Fruit fly (Drosophila melanogaster): ENCODE results near the gene CG32563.

CG32563 gene

DNA sequence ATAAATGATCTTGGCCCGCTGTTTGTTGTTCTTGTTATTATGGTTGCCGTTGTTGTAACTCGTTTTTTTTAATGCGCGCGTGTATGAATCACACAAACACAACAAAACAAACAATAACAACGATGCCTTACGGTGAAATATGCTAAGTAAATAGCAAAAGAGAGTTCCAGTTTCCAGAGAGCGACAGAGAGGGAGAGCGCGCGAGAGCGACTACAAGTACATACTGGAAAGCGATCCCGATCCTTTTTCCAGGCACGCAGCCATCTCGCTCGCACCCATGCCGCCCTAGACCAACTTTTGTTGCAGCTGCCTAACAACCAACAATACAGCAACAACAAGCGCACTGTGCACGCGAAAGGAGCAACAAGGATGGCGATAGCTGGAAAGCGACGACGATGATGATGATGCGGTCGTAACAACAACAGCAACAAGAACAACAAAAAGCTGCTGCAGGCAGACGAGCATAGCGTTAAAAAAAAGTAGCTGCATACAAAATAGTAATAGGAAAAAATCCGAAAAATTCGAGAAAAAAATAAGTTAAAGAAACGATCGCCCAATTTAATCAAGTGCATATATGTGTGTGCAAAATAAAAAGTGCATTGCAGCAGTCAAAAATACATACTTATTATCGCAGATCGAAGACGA, 47.7 kb upstream of the CG32563 start (continued):
- no peak for TF ChIP-seq wek (GFP tag; optimal IDR thresholded peaks at IDR 0.05)
- peak; percentile 18; the same call in 1 of the 3 replicates for TF ChIP-seq ci (GFP tag; IDR thresholded peaks at IDR 0.05)
- no peak for TF ChIP-seq Six4 (GFP tag; optimal IDR thresholded peaks at IDR 0.05)
- 0 out of 2 replicates have a peak, but pooled peaks have one; percentile 20 for TF ChIP-seq hbn (GFP tag; IDR thresholded peaks at IDR 0.05; ENCODE audit: partially characterized antibody)
- TF ChIP-seq p53 (GFP tag; optimal IDR thresholded peaks at IDR 0.05), result no peak
- no peak for TF ChIP-seq ap (GFP tag; IDR thresholded peaks at IDR 0.05)
- TF ChIP-seq luna (GFP tag; optimal IDR thresholded peaks at IDR 0.05), result no peak
- no peak for TF ChIP-seq CG14014 (GFP tag; IDR thresholded peaks at IDR 0.05)
- peak; percentile 60 for TF ChIP-seq CG15479 (GFP tag; optimal IDR thresholded peaks at IDR 0.05)
- TF ChIP-seq CG2875 (GFP tag; optimal IDR thresholded peaks at IDR 0.05), result no peak
- TF ChIP-seq Med (GFP tag), result peak; percentile 36
- TF ChIP-seq CG18262 (tag; optimal IDR thresholded peaks at IDR 0.05), result no peak
- TF ChIP-seq pan (optimal IDR thresholded peaks at IDR 0.05), result no peak
- TF ChIP-seq pan (GFP tag; optimal IDR thresholded peaks at IDR 0.05 in 1 of 2, IDR thresholded peaks at IDR 0.05 in 1 of 2), result peak in 1 of 2 experiments; percentile 24
- peak; percentile 72 for TF ChIP-seq CG8924 (tag; optimal IDR thresholded peaks at IDR 0.05)
- no peak for TF ChIP-seq Rfx (GFP tag; IDR thresholded peaks at IDR 0.05)
- TF ChIP-seq gfzf (GFP tag; optimal IDR thresholded peaks at IDR 0.05), result no peak
- TF ChIP-seq Fer2 (tag; optimal IDR thresholded peaks at IDR 0.05), result no peak
- no peak for TF ChIP-seq onecut (GFP tag; IDR thresholded peaks at IDR 0.05)

DNA sequence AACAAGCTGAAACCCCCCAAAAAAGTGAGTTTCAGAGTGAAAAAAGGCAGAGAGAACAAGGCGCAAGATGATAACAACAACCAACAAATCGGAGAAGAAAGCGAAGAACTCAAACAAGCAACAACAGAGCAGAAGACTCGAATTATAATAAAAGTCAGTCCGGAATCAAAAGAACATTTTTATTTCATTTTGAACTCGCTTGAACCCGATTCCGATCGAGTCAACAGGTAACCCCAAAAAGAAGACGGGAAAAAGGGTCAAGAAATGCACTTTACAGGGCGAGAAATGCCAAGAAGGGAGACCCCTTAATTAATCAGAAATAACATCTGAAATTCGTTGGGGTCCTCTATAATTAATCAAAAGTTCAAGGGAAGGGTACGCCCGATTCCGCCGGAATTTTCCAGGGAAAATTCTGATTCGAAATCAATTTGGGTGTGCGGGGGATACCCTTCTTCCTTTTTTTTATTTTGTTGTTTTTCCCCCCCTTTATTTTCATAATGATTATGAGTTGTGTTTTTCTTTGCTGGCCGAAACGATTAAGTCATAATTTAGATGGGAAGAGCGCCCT, 45.7 kb upstream of the CG32563 start:
- no peak for TF ChIP-seq btn (GFP tag; optimal IDR thresholded peaks at IDR 0.05)
- TF ChIP-seq insv (GFP tag; optimal IDR thresholded peaks at IDR 0.05), result peak in 1 of 2 experiments; percentile 51
- peak; percentile 82 for TF ChIP-seq pros (GFP tag; optimal IDR thresholded peaks at IDR 0.05)
- TF ChIP-seq Dref (GFP tag; IDR thresholded peaks at IDR 0.05), result no peak
- no peak for TF ChIP-seq CG8089 (GFP tag; optimal IDR thresholded peaks at IDR 0.05)
- TF ChIP-seq CG6689 (GFP tag; IDR thresholded peaks at IDR 0.05), result no peak
- no peak for TF ChIP-seq Sry-δ (GFP tag; optimal IDR thresholded peaks at IDR 0.05)
- TF ChIP-seq CG2712 (tag; optimal IDR thresholded peaks at IDR 0.05), result no peak
- TF ChIP-seq tll (GFP tag; optimal IDR thresholded peaks at IDR 0.05), result peak in 1 of 2 experiments; percentile 17
- TF ChIP-seq CG7745 (tag; optimal IDR thresholded peaks at IDR 0.05), result peak; percentile 62
- TF ChIP-seq kni (GFP tag; optimal IDR thresholded peaks at IDR 0.05), result peak; percentile 67
- no peak for TF ChIP-seq dan (GFP tag; IDR thresholded peaks at IDR 0.05)
- peak in 1 of 2 experiments; percentile 20 for TF ChIP-seq Hr78 (GFP tag; optimal IDR thresholded peaks at IDR 0.05)
- TF ChIP-seq CG7357 (GFP tag; IDR thresholded peaks at IDR 0.05), result no peak
- TF ChIP-seq seq (GFP tag; IDR thresholded peaks at IDR 0.05), result no peak
- TF ChIP-seq prd (optimal IDR thresholded peaks at IDR 0.05), result no peak
- no peak for TF ChIP-seq prd (GFP tag; IDR thresholded peaks at IDR 0.05)

DNA sequence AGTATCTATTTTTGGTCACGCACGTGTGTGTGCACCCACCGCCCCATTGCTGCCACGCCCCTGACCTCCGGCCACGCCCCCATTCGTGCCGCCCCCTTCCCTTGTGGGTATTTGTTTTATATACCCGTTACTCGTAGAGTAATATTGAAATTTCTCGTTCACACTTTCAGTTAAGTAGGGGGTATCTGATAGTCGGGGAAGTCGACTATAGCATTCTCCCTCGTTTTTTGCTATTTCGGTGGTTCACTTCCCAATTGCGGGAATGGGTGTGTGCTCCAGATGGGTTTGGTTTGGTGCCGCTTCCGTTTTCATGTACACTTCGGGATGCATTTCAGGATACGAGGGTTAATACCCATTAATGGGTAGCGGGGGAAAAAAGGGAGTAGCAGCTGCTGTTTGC, 40.9 kb upstream of the CG32563 start:
- TF ChIP-seq Ssrp (tag; optimal IDR thresholded peaks at IDR 0.05), result no peak
- TF ChIP-seq danr (GFP tag; IDR thresholded peaks at IDR 0.05), result no peak
- TF ChIP-seq Poxn (GFP tag; IDR thresholded peaks at IDR 0.05), result no peak
- TF ChIP-seq CG10565 (GFP tag; optimal IDR thresholded peaks at IDR 0.05), result no peak
- TF ChIP-seq CG5180 (GFP tag; optimal IDR thresholded peaks at IDR 0.05), result no peak
- 0 out of 2 replicates have a peak, but pooled peaks have one; percentile 10 for TF ChIP-seq ato (GFP tag; IDR thresholded peaks at IDR 0.05; ENCODE audit: partially characterized antibody)
- TF ChIP-seq HLH4C (GFP tag; IDR thresholded peaks at IDR 0.05; ENCODE audit: partially characterized antibody), result peak; percentile 65
- TF ChIP-seq cwo (GFP tag; optimal IDR thresholded peaks at IDR 0.05), result no peak
- no peak for TF ChIP-seq CG10431 (GFP tag; optimal IDR thresholded peaks at IDR 0.05)
- TF ChIP-seq CG31441 (GFP tag; IDR thresholded peaks at IDR 0.05), result no peak
- peak; percentile 29; the same call in 1 of the 3 replicates for TF ChIP-seq CG16813 (GFP tag; IDR thresholded peaks at IDR 0.05; ENCODE audit: partially characterized antibody)
- TF ChIP-seq CG10267 (tag; optimal IDR thresholded peaks at IDR 0.05), result no peak
- no peak for TF ChIP-seq NFAT (GFP tag; IDR thresholded peaks at IDR 0.05)
